Worm (Caenorhabditis elegans) whole organism, L4/young adult: Measurements from ENCODE around the gene dpf-2.

Experiments
- W03F9.2 ChIP-seq: fragments of 150-350 bp; optimal IDR thresholded peaks from 2 replicates; lab custom pipeline; 2014; ENCODE audit warnings: missing biosample characterization, missing genetic modification characterization
- dao-5 ChIP-seq: sonication (generic microtip); optimal IDR thresholded peaks from 2 replicates; lab custom pipeline; 2016; ENCODE audit warnings: missing genotype, missing genetic modification characterization, moderate library complexity, missing compliant biosample characterization
- him-1 ChIP-seq: sonication (generic microtip); optimal IDR thresholded peaks from 2 replicates; lab custom pipeline; 2016; ENCODE audit warnings: missing genotype, missing genetic modification reagents, missing genetic modification characterization, missing compliant biosample characterization

- no peak for TF ChIP-seq him-1
- TF ChIP-seq W03F9.2 (tag; lab: Kevin White, UChicago) = no peak
- TF ChIP-seq dao-5 (tag; lab: Kevin White, UChicago) = no peak
Observed at ce11 chrX:14791195-14791739, 40.4 kb upstream of the dpf-2 start.
